Fruit fly (Drosophila melanogaster): ENCODE results near the gene Sfp87B.

dm6 chr3R:12270590-12270989 lies 2.3 kb upstream of the Sfp87B start, which contains the start of gene CG17738:
- no peak for TF ChIP-seq CG8478 (optimal IDR thresholded peaks at IDR 0.05)
- no peak for TF ChIP-seq usp (GFP tag; optimal IDR thresholded peaks at IDR 0.05)
- no peak for TF ChIP-seq psq (optimal IDR thresholded peaks at IDR 0.05)
- no peak for TF ChIP-seq pan (optimal IDR thresholded peaks at IDR 0.05)
- no peak for TF ChIP-seq EcR (GFP tag; optimal IDR thresholded peaks at IDR 0.05)
- no peak for TF ChIP-seq Dll (optimal IDR thresholded peaks at IDR 0.05)
